Fruit fly (Drosophila melanogaster): ENCODE measurements around the gene Clic.

Clic gene

dm6 chrX:13788973-13789682, 33.0 kb downstream of the Clic start:
- TF ChIP-seq insv (optimal IDR thresholded peaks at IDR 0.05): no peak
- no peak for TF ChIP-seq Myc (optimal IDR thresholded peaks at IDR 0.05)
- no peak for TF ChIP-seq Sin3A (optimal IDR thresholded peaks at IDR 0.05)
- no peak for TF ChIP-seq h (optimal IDR thresholded peaks at IDR 0.05)
- no peak for TF ChIP-seq psq (optimal IDR thresholded peaks at IDR 0.05)
- TF ChIP-seq ttk (optimal IDR thresholded peaks at IDR 0.05): no peak

- TF ChIP-seq h (optimal IDR thresholded peaks at IDR 0.05): no peak
Measured at dm6 chrX:13787282-13787850, 34.7 kb downstream of the Clic start.

dm6 chrX:13786037-13786667, 36.0 kb downstream of the Clic start:
- TF ChIP-seq insv (optimal IDR thresholded peaks at IDR 0.05): no peak
- TF ChIP-seq Myc (optimal IDR thresholded peaks at IDR 0.05): no peak
- TF ChIP-seq ttk (optimal IDR thresholded peaks at IDR 0.05): no peak

dm6 chrX:13783958-13784907, 37.9 kb downstream of the Clic start:
- TF ChIP-seq ttk (optimal IDR thresholded peaks at IDR 0.05): no peak
- no peak for TF ChIP-seq Myc (optimal IDR thresholded peaks at IDR 0.05)
- TF ChIP-seq insv (optimal IDR thresholded peaks at IDR 0.05): no peak
- TF ChIP-seq h (optimal IDR thresholded peaks at IDR 0.05): no peak
- TF ChIP-seq psq (optimal IDR thresholded peaks at IDR 0.05): no peak
- no peak for TF ChIP-seq Sin3A (optimal IDR thresholded peaks at IDR 0.05)

dm6 chrX:13783534-13783949, 38.6 kb downstream of the Clic start, which contains the start of gene inaE:
Gene inaE, plus strand, starts transcription at chrX:13783714.
- TF ChIP-seq psq (optimal IDR thresholded peaks at IDR 0.05): no peak
- TF ChIP-seq ttk (optimal IDR thresholded peaks at IDR 0.05): no peak
- TF ChIP-seq Sin3A (optimal IDR thresholded peaks at IDR 0.05): no peak
- TF ChIP-seq Myc (optimal IDR thresholded peaks at IDR 0.05): no peak
- TF ChIP-seq h (optimal IDR thresholded peaks at IDR 0.05): no peak
- TF ChIP-seq insv (optimal IDR thresholded peaks at IDR 0.05): no peak

dm6 chrX:13781739-13782502, 40.2 kb downstream of the Clic start, which contains the start of the genes CtsB and amrt:
Gene CtsB, minus strand, starts transcription at chrX:13782170.
Gene amrt, plus strand, starts transcription at chrX:13782459.
- TF ChIP-seq Sin3A (optimal IDR thresholded peaks at IDR 0.05): peak; percentile 11
- TF ChIP-seq ttk (optimal IDR thresholded peaks at IDR 0.05): no peak

dm6 chrX:13779696-13780095, 42.4 kb downstream of the Clic start:
- TF ChIP-seq psq (optimal IDR thresholded peaks at IDR 0.05) (no peak), h (optimal IDR thresholded peaks at IDR 0.05) (no peak), Myc (optimal IDR thresholded peaks at IDR 0.05) (no peak), insv (optimal IDR thresholded peaks at IDR 0.05) (no peak), ttk (optimal IDR thresholded peaks at IDR 0.05) (no peak), Sin3A (optimal IDR thresholded peaks at IDR 0.05) (no peak)

- TF ChIP-seq insv (optimal IDR thresholded peaks at IDR 0.05) (no peak), Myc (optimal IDR thresholded peaks at IDR 0.05) (no peak), Sin3A (optimal IDR thresholded peaks at IDR 0.05) (no peak), psq (optimal IDR thresholded peaks at IDR 0.05) (no peak), ttk (optimal IDR thresholded peaks at IDR 0.05) (no peak), h (optimal IDR thresholded peaks at IDR 0.05) (no peak)
Measured at dm6 chrX:13778568-13778967, 43.5 kb downstream of the Clic start.

dm6 chrX:13770768-13771167, 51.3 kb downstream of the Clic start:
- TF ChIP-seq h (optimal IDR thresholded peaks at IDR 0.05): no peak
- TF ChIP-seq Myc (optimal IDR thresholded peaks at IDR 0.05): no peak
- TF ChIP-seq insv (optimal IDR thresholded peaks at IDR 0.05): no peak

DNA sequence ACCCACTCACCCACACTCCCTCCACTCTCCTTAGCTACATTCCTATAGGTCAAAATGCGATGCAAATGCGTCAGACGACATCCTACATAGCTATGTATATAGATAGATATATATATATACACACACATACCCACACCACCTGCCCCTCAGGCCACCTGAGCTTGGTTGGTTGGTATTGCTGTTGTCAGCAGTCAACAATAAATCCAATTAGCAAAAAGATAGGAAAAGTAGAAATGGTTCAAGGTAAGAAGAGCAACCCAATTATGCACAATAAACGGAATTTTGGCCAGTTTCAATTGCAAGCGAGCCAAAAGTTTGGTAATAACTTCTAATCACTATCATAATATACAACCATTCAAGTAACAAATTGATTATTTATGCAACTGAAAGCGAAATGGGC, 55.6 kb downstream of the Clic start:
- TF ChIP-seq Sin3A (optimal IDR thresholded peaks at IDR 0.05) (no peak), h (optimal IDR thresholded peaks at IDR 0.05) (no peak), ttk (optimal IDR thresholded peaks at IDR 0.05) (no peak), psq (optimal IDR thresholded peaks at IDR 0.05) (no peak), Myc (optimal IDR thresholded peaks at IDR 0.05) (no peak), insv (optimal IDR thresholded peaks at IDR 0.05) (no peak)

DNA sequence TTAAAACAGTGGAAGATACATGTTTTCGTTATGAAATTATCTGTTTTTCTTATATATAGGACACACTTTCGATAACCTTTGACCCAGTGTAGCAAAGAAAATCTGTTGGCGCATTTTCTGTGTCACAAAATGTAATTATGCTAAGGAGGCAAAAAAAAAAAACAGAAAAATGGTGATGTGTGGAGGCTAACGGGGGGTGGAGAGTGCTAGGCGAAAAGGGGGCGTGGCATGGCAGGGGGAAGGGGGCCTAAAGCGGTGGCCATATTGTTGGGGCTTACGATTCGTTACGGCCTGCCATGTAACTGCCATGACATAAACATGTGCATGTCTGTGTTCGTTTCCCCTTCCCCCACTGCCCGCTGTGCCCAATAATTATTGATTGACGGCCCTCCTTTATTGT, 56.9 kb downstream of the Clic start:
- no peak for TF ChIP-seq h (optimal IDR thresholded peaks at IDR 0.05)
- TF ChIP-seq Sin3A (optimal IDR thresholded peaks at IDR 0.05): no peak
- no peak for TF ChIP-seq Myc (optimal IDR thresholded peaks at IDR 0.05)
- TF ChIP-seq psq (optimal IDR thresholded peaks at IDR 0.05): no peak
- no peak for TF ChIP-seq insv (optimal IDR thresholded peaks at IDR 0.05)
- no peak for TF ChIP-seq ttk (optimal IDR thresholded peaks at IDR 0.05)
